Worm (Caenorhabditis elegans) whole organism, late embryonic: Measurements from ENCODE around the gene dmsr-14.

ENCODE experiments used
- ahr-1 ChIP-seq: sonication (generic microtip); optimal IDR thresholded peaks from 2 replicates; lab custom pipeline; 2016; ENCODE audit warnings: missing genetic modification characterization, missing compliant biosample characterization
- ama-1 ChIP-seq: fragments of 150-350 bp; optimal IDR thresholded peaks from 2 replicates; lab custom pipeline; 2014
- ceh-2 ChIP-seq: sonication (generic microtip); optimal IDR thresholded peaks from 2 replicates; lab custom pipeline; 2016; ENCODE audit warnings: missing genotype, missing genetic modification characterization, missing compliant biosample characterization
- dmd-4 ChIP-seq: sonication (generic microtip); optimal IDR thresholded peaks from 2 replicates; lab custom pipeline; 2016; ENCODE audit warnings: borderline replicate concordance, missing genetic modification characterization, missing compliant biosample characterization
- elt-2 ChIP-seq: sonication (generic microtip); optimal IDR thresholded peaks from 2 replicates; lab custom pipeline; 2016; ENCODE audit warnings: missing genetic modification reagents, missing genetic modification characterization, missing compliant biosample characterization
- fax-1 ChIP-seq: sonication (generic microtip); optimal IDR thresholded peaks from 2 replicates; lab custom pipeline; 2016; ENCODE audit warnings: missing genotype, missing genetic modification characterization, missing compliant biosample characterization
- fkh-10 ChIP-seq: fragments of 150-350 bp; optimal IDR thresholded peaks from 2 replicates; lab custom pipeline; 2014; ENCODE audit warnings: missing biosample characterization, missing genetic modification reagents, missing genetic modification characterization
- hlh-30 ChIP-seq: sonication (generic microtip); optimal IDR thresholded peaks from 2 replicates; lab custom pipeline; 2017; ENCODE audit warnings: antibody characterized with exemption, missing genetic modification characterization, missing compliant biosample characterization; ENCODE audit not compliant: insufficient read depth
- nfya-1 ChIP-seq: sonication (generic microtip); optimal IDR thresholded peaks from 2 replicates; lab custom pipeline; 2017; ENCODE audit warnings: missing genetic modification characterization, mild to moderate bottlenecking, missing compliant biosample characterization, antibody characterized with exemption, moderate library complexity
- rnt-1 ChIP-seq: sonication (generic microtip); optimal IDR thresholded peaks from 2 replicates; lab custom pipeline; 2016; ENCODE audit warnings: missing genetic modification characterization, missing compliant biosample characterization
- sox-4 ChIP-seq: sonication (generic microtip); optimal IDR thresholded peaks from 2 replicates; lab custom pipeline; 2017; ENCODE audit warnings: mild to moderate bottlenecking, missing genetic modification characterization, inconsistent platforms, missing compliant biosample characterization
- syd-9 ChIP-seq: sonication (generic microtip); optimal IDR thresholded peaks from 2 replicates; lab custom pipeline; 2016; ENCODE audit warnings: mild to moderate bottlenecking, missing genetic modification characterization, moderate library complexity, missing compliant biosample characterization

- TF ChIP-seq nfya-1 (tag; lab: Kevin White, UChicago): no peak
- no peak for TF ChIP-seq hlh-30 (tag; lab: Kevin White, UChicago)
- no peak for TF ChIP-seq ama-1
- no peak for TF ChIP-seq ahr-1 (tag; lab: Kevin White, UChicago)
- TF ChIP-seq ceh-2 (tag; lab: Kevin White, UChicago): no peak
- no peak for TF ChIP-seq syd-9 (tag; lab: Kevin White, UChicago)
- no peak for TF ChIP-seq fax-1
- TF ChIP-seq fkh-10 (GFP tag; lab: Kevin White, UChicago): no peak
- TF ChIP-seq rnt-1 (tag; lab: Kevin White, UChicago): no peak
- no peak for TF ChIP-seq elt-2 (tag; lab: Kevin White, UChicago)
- no peak for TF ChIP-seq dmd-4 (tag; lab: Kevin White, UChicago)
- TF ChIP-seq sox-4 (tag; lab: Kevin White, UChicago): no peak
These were observed 8.1 kb downstream of the dmsr-14 start, which contains the start of gene dmsr-16 for ce11 chrV:6808962-6809361.
